Fruit fly (Drosophila melanogaster) whole organism, wandering third instar larva: ENCODE results near the gene GluRIA.

Source experiments
- CG9705 ChIP-seq: fragments of 200-800 bp; sonication (Bioruptor generic); optimal IDR thresholded peaks from 2 replicates; lab custom pipeline; 2018; ENCODE audit warnings: missing biosample characterization, mild to moderate bottlenecking, missing genetic modification characterization
- Dfd ChIP-seq: fragments of >200 bp; optimal IDR thresholded peaks from 2 replicates; lab custom pipeline; 2017; ENCODE audit warnings: missing biosample characterization, missing genetic modification characterization
- Myc ChIP-seq: fragments of >200 bp; optimal IDR thresholded peaks from 2 replicates; lab custom pipeline; 2017
- N ChIP-seq: fragments of >200 bp; optimal IDR thresholded peaks from 2 replicates; lab custom pipeline; 2018; ENCODE audit warnings: missing biosample characterization, missing external identifiers, missing genetic modification characterization
- OdsH ChIP-seq: fragments of 200-800 bp; sonication (Bioruptor generic); optimal IDR thresholded peaks from 2 replicates; lab custom pipeline; 2016; ENCODE audit warnings: missing biosample characterization, mild to moderate bottlenecking, missing genetic modification characterization
- Rel ChIP-seq, 2 experiments: fragments of 200-800 bp; sonication (Bioruptor generic) in 1 of 2; optimal IDR thresholded peaks; 2 replicates in 1 of 2; 3 replicates in 1 of 2; lab custom pipeline; 2016 to 2019; ENCODE audit warnings: mild to moderate bottlenecking in 2 of 2, missing biosample characterization in 2 of 2, missing genetic modification characterization in 2 of 2, moderate library complexity in 1 of 2
- Vsx2 ChIP-seq: fragments of 200-300, 225-300 bp; sonication (Bioruptor generic); optimal IDR thresholded peaks from 2 replicates; lab custom pipeline; 2018; ENCODE audit warnings: missing biosample characterization, missing genetic modification characterization; ENCODE audit not compliant: partially characterized antibody
- fru ChIP-seq: fragments of 200-800 bp; sonication (Bioruptor generic); optimal IDR thresholded peaks from 3 replicates; lab custom pipeline; 2016; ENCODE audit warnings: missing biosample characterization, mild to moderate bottlenecking, missing genetic modification characterization
- pan ChIP-seq: fragments of >200 bp; optimal IDR thresholded peaks from 2 replicates; lab custom pipeline; 2017
- psq ChIP-seq: fragments of 200-800 bp; sonication (Bioruptor generic); optimal IDR thresholded peaks from 3 replicates; lab custom pipeline; 2017; ENCODE audit warnings: missing biosample characterization, mild to moderate bottlenecking, missing genetic modification characterization, moderate library complexity
- rgr ChIP-seq: fragments of 200-800 bp; sonication (Bioruptor generic); optimal IDR thresholded peaks from 3 replicates; lab custom pipeline; 2016; ENCODE audit warnings: missing biosample characterization, mild to moderate bottlenecking, missing genetic modification characterization
- woc ChIP-seq: sonication (Bioruptor generic); optimal IDR thresholded peaks from 2 replicates; lab custom pipeline; 2016; ENCODE audit warnings: missing biosample characterization, mild to moderate bottlenecking, missing genetic modification characterization

DNA sequence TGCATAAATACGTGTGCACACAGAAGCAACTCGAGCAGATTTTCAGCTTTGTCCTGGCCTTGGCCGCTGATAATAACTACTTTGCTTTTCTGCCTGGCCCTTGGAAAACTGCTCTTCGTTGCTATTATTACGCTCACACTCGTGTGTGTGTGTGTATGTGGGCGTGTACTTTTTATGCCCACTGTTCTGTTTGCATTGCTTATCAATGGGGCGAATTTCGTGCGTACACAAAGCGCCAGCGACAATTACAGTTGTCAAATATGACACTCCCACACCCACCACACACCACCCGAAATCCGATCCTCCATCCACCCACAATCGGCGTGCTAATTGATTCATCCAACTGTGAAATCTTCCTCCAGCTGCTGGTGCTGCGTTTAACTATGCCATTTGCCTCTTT, 11.2 kb upstream of the GluRIA start:
- no peak for TF ChIP-seq Myc
- no peak for TF ChIP-seq Rel (GFP tag; optimal IDR thresholded peaks at IDR 0.05; lab: Kevin White, UChicago)
- TF ChIP-seq Rel (tag; optimal IDR thresholded peaks at IDR 0.05; lab: Kevin White, UChicago), result no peak
- TF ChIP-seq rgr, result no peak
- no peak for TF ChIP-seq Vsx2 (GFP tag; lab: Kevin White, UChicago)
- TF ChIP-seq OdsH, result no peak
- TF ChIP-seq Dfd, result no peak
- TF ChIP-seq CG9705, result no peak
- TF ChIP-seq N (GFP tag; lab: Kevin White, UChicago), result no peak
- no peak for TF ChIP-seq psq
- TF ChIP-seq pan (lab: Kevin White, UChicago), result no peak
- no peak for TF ChIP-seq woc (GFP tag; lab: Kevin White, UChicago)
- TF ChIP-seq fru, result no peak
